Fruit fly (Drosophila melanogaster) whole organism, adult: ENCODE results near the gene SmydA-4.
A peak's percentile ranks its signal among the peaks of the same experiment; 100 is the strongest.

Experiments
- CG11617 ChIP-seq: fragments of 200-800 bp; sonication (Bioruptor generic); optimal IDR thresholded peaks from 2 replicates; lab custom pipeline; 2017; ENCODE audit warnings: mild to moderate bottlenecking, missing biosample characterization, missing genetic modification reagents, missing genetic modification characterization
- CG12768 ChIP-seq: fragments of 200-800 bp; sonication (Bioruptor generic); optimal IDR thresholded peaks from 2 replicates; lab custom pipeline; 2017; ENCODE audit warnings: missing biosample characterization, missing genetic modification characterization, mild to moderate bottlenecking, moderate library complexity, missing genetic modification reagents
- CG14711 ChIP-seq: fragments of 200-800 bp; sonication (Bioruptor generic); optimal IDR thresholded peaks from 2 replicates; lab custom pipeline; 2018; ENCODE audit warnings: missing biosample characterization, mild to moderate bottlenecking, missing genetic modification characterization, moderate library complexity
- CG1620 ChIP-seq: fragments of 200-800 bp; sonication (Bioruptor generic); optimal IDR thresholded peaks from 2 replicates; lab custom pipeline; 2016; ENCODE audit warnings: missing biosample characterization, missing genetic modification characterization
- CG33017 ChIP-seq: fragments of 200-800 bp; sonication (Bioruptor generic); optimal IDR thresholded peaks from 2 replicates; lab custom pipeline; 2018; ENCODE audit warnings: missing biosample characterization, mild to moderate bottlenecking, missing genetic modification characterization, moderate library complexity
- CG5204 ChIP-seq: fragments of 200-800 bp; sonication (Bioruptor generic); optimal IDR thresholded peaks from 2 replicates; lab custom pipeline; 2016; ENCODE audit warnings: missing biosample characterization, missing genetic modification characterization
- CG7045 ChIP-seq: fragments of 200-800 bp; sonication (Bioruptor generic); optimal IDR thresholded peaks from 2 replicates; lab custom pipeline; 2017; ENCODE audit warnings: missing biosample characterization, mild to moderate bottlenecking, missing genetic modification characterization
- CG7101 ChIP-seq: fragments of 200-800 bp; sonication (Bioruptor generic); optimal IDR thresholded peaks from 2 replicates; lab custom pipeline; 2018; ENCODE audit warnings: missing biosample characterization, mild to moderate bottlenecking, missing genetic modification characterization, moderate library complexity
- Clk ChIP-seq: fragments of 200-800 bp; sonication (Bioruptor generic); optimal IDR thresholded peaks from 2 replicates; lab custom pipeline; 2017; ENCODE audit warnings: missing biosample characterization, missing genetic modification characterization
- Crg-1 ChIP-seq: fragments of 200-800 bp; sonication (Bioruptor generic); optimal IDR thresholded peaks from 2 replicates; lab custom pipeline; 2016; ENCODE audit warnings: missing biosample characterization, missing genetic modification characterization
- Hr96 ChIP-seq: fragments of 200-800 bp; sonication (Bioruptor generic); optimal IDR thresholded peaks from 2 replicates; lab custom pipeline; 2016; ENCODE audit warnings: missing biosample characterization, missing genetic modification characterization
- Mnt ChIP-seq: fragments of 200-800 bp; sonication (Bioruptor generic); optimal IDR thresholded peaks from 2 replicates; lab custom pipeline; 2016; ENCODE audit warnings: missing biosample characterization, mild to moderate bottlenecking, missing genetic modification characterization
- bab1 ChIP-seq: fragments of 200-800 bp; sonication (Bioruptor generic); optimal IDR thresholded peaks from 3 replicates; lab custom pipeline; 2019; ENCODE audit warnings: missing biosample characterization, mild to moderate bottlenecking, missing genetic modification characterization, moderate library complexity
- cic ChIP-seq: fragments of 200-800 bp; sonication (Bioruptor generic); optimal IDR thresholded peaks from 2 replicates; lab custom pipeline; 2017; ENCODE audit warnings: missing biosample characterization, mild to moderate bottlenecking, missing genetic modification characterization, moderate library complexity
- cnc ChIP-seq, 2 experiments: fragments of >200 bp; optimal IDR thresholded peaks; 2 replicates each; lab custom pipeline; 2017
- kay ChIP-seq: fragments of 200-800 bp; sonication (Bioruptor generic); peaks from one replicate; lab custom pipeline; 2016; ENCODE audit warnings: missing biosample characterization, missing genetic modification characterization, borderline replicate concordance
- ovo ChIP-seq: fragments of 200-800 bp; sonication (Bioruptor generic); optimal IDR thresholded peaks from 2 replicates; lab custom pipeline; 2016; ENCODE audit warnings: missing biosample characterization, missing genetic modification characterization
- pad ChIP-seq: fragments of 200-800 bp; sonication (Bioruptor generic); optimal IDR thresholded peaks from 3 replicates; lab custom pipeline; 2017; ENCODE audit warnings: missing biosample characterization, missing genetic modification characterization, mild to moderate bottlenecking, moderate library complexity, missing genetic modification reagents
- tj ChIP-seq: fragments of 200-800 bp; sonication (Bioruptor generic); optimal IDR thresholded peaks from 3 replicates; lab custom pipeline; 2017; ENCODE audit warnings: missing biosample characterization, mild to moderate bottlenecking, missing genetic modification characterization, moderate library complexity
- toe ChIP-seq: fragments of 200-800 bp; sonication (Bioruptor generic); optimal IDR thresholded peaks from 2 replicates; lab custom pipeline; 2016; ENCODE audit warnings: missing biosample characterization, missing genetic modification characterization

SmydA-4 gene

dm6 chrX:11044456-11044855, at the start of gene SmydA-4:
Gene SmydA-4, plus strand, starts transcription at chrX:11044756.
- TF ChIP-seq Mnt (no peak), Crg-1 (GFP tag; lab: Kevin White, UChicago) (no peak), CG1620 (GFP tag; lab: Kevin White, UChicago) (no peak)

dm6 chrX:11039788-11040187, 4.8 kb upstream of the SmydA-4 start, which contains the start of gene vex:
Gene vex, minus strand, starts transcription at chrX:11039901.
- no peak for TF ChIP-seq CG12768 (GFP tag; lab: Kevin White, UChicago)
- no peak for TF ChIP-seq Clk (GFP tag; lab: Kevin White, UChicago)
- TF ChIP-seq kay (GFP tag; lab: Kevin White, UChicago) = no peak
- no peak for TF ChIP-seq pad
- no peak for TF ChIP-seq cnc (optimal IDR thresholded peaks at IDR 0.05; lab: Kevin White, UChicago)
- no peak for TF ChIP-seq toe
- no peak for TF ChIP-seq cic (GFP tag; lab: Kevin White, UChicago)
- TF ChIP-seq Mnt = no peak
- no peak for TF ChIP-seq bab1
- no peak for TF ChIP-seq CG1620 (GFP tag; lab: Kevin White, UChicago)

dm6 chrX:11053456-11053855, 8.9 kb downstream of the SmydA-4 start, which contains the start of gene CG1552:
Gene CG1552, minus strand, starts transcription at chrX:11053556.
- TF ChIP-seq tj (GFP tag; lab: Kevin White, UChicago) = no peak
- no peak for TF ChIP-seq CG12768 (GFP tag; lab: Kevin White, UChicago)
- TF ChIP-seq CG11617 (GFP tag; lab: Kevin White, UChicago) = no peak
- TF ChIP-seq toe = no peak
- TF ChIP-seq bab1 = no peak
- TF ChIP-seq kay (GFP tag; lab: Kevin White, UChicago) = no peak
- TF ChIP-seq Hr96 = no peak
- no peak for TF ChIP-seq Clk (GFP tag; lab: Kevin White, UChicago)

DNA sequence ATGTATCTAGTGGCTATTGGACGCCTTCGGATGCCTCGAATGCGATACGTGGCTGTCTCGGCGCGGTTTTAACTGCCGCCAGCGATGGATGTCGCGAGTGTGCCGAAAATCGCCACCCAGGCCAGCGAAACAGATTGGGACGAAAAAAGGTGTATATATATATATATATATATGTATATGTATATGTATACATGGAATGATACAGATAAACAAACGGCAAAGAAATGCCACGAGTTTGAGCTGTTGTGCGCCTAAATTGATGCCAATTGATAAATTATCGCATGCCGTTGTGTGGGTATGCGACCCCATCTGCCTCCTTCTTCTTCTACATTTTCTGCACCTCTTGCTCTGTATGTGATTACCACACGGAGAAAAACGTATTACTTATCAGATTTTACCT, 15.0 kb downstream of the SmydA-4 start, which contains the start of gene CG1545:
CG1545 (minus strand) TSS at position 101 of the 400 bp plus-strand sequence.
- no peak for TF ChIP-seq cic (GFP tag; lab: Kevin White, UChicago)
- TF ChIP-seq cnc (optimal IDR thresholded peaks at IDR 0.05; lab: Kevin White, UChicago) = no peak
- TF ChIP-seq CG33017 (tag; lab: Kevin White, UChicago) = no peak
- TF ChIP-seq Clk (GFP tag; lab: Kevin White, UChicago) = no peak
- no peak for TF ChIP-seq bab1
- no peak for TF ChIP-seq Crg-1 (GFP tag; lab: Kevin White, UChicago)
- TF ChIP-seq toe = no peak
- TF ChIP-seq ovo (GFP tag; lab: Kevin White, UChicago) = no peak
- TF ChIP-seq tj (GFP tag; lab: Kevin White, UChicago) = no peak
- TF ChIP-seq CG7045 (GFP tag; lab: Kevin White, UChicago) = no peak
- TF ChIP-seq CG1620 (GFP tag; lab: Kevin White, UChicago) = no peak
- TF ChIP-seq kay (GFP tag; lab: Kevin White, UChicago) = no peak
- no peak for TF ChIP-seq CG11617 (GFP tag; lab: Kevin White, UChicago)
- no peak for TF ChIP-seq pad
- TF ChIP-seq Hr96 = no peak
- TF ChIP-seq CG7101 (tag; lab: Kevin White, UChicago) = no peak
- no peak for TF ChIP-seq Mnt
- no peak for TF ChIP-seq CG5204 (GFP tag; lab: Kevin White, UChicago)

DNA sequence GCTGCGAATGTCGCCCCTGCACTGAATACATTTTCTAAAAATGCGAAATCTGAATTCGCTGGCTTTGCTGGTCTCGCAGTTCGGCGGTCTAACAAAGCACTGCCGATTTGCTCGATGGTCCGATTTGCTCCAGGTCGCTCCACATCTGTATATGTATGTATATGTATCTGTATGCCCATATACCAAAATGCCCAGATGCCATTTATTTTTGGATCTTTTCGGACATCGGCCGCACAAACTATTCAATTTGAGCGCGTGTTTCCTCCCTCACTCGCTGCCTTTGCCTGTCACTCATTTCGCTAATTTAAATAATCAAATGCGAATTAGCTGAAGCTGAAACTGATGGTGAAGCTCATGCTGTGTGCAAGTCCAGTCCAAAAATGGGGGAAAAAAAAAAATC, 18.5 kb downstream of the SmydA-4 start, which contains the start of gene CG1537:
CG1537 (minus strand) TSS at position 101 of the 400 bp plus-strand sequence.
- TF ChIP-seq CG7045 (GFP tag; lab: Kevin White, UChicago) = no peak
- no peak for TF ChIP-seq CG14711 (tag; lab: Kevin White, UChicago)
- TF ChIP-seq CG11617 (GFP tag; lab: Kevin White, UChicago) = no peak
- no peak for TF ChIP-seq CG12768 (GFP tag; lab: Kevin White, UChicago)
- no peak for TF ChIP-seq kay (GFP tag; lab: Kevin White, UChicago)
- no peak for TF ChIP-seq Mnt
- TF ChIP-seq CG5204 (GFP tag; lab: Kevin White, UChicago) = no peak
- TF ChIP-seq CG33017 (tag; lab: Kevin White, UChicago) = no peak
- TF ChIP-seq CG7101 (tag; lab: Kevin White, UChicago) = no peak
- TF ChIP-seq toe = no peak
- no peak for TF ChIP-seq ovo (GFP tag; lab: Kevin White, UChicago)

DNA sequence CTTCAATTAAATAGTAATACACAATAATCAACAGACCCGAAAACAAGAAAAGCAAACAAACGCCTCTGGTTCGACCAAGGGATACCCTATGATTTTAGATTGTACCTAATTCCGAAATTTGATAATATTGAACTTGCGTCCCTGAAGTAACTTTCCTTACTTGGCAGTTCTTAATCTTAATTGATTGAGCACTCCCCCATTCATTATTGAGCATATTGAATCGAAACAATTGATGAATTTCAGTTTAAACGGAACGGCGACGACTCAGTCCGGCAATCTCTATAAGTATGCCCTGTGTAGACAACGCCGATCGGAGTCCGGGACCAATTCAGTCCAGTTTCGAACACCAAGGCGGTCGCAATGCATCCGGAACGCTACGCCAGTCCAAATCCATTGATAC, 21.7 kb downstream of the SmydA-4 start, which contains the start of gene CG15203:
CG15203 (plus strand) TSS at position 301 of the 400 bp plus-strand sequence.
- TF ChIP-seq CG7045 (GFP tag; lab: Kevin White, UChicago) = no peak
- no peak for TF ChIP-seq Mnt
- TF ChIP-seq kay (GFP tag; lab: Kevin White, UChicago) = no peak
- TF ChIP-seq tj (GFP tag; lab: Kevin White, UChicago) = no peak
- no peak for TF ChIP-seq toe
- TF ChIP-seq Clk (GFP tag; lab: Kevin White, UChicago) = no peak
- TF ChIP-seq CG14711 (tag; lab: Kevin White, UChicago) = no peak
- no peak for TF ChIP-seq CG1620 (GFP tag; lab: Kevin White, UChicago)
- TF ChIP-seq bab1 = no peak
- no peak for TF ChIP-seq ovo (GFP tag; lab: Kevin White, UChicago)
- no peak for TF ChIP-seq pad
- TF ChIP-seq Crg-1 (GFP tag; lab: Kevin White, UChicago) = no peak
- TF ChIP-seq CG5204 (GFP tag; lab: Kevin White, UChicago) = no peak
- no peak for TF ChIP-seq CG7101 (tag; lab: Kevin White, UChicago)
- TF ChIP-seq CG33017 (tag; lab: Kevin White, UChicago) = no peak
- TF ChIP-seq CG12768 (GFP tag; lab: Kevin White, UChicago) = no peak
- no peak for TF ChIP-seq Hr96

dm6 chrX:11081242-11081641, 36.7 kb downstream of the SmydA-4 start:
- no peak for TF ChIP-seq ovo (GFP tag; lab: Kevin White, UChicago)
- TF ChIP-seq CG12768 (GFP tag; lab: Kevin White, UChicago) = peak; percentile 53
- TF ChIP-seq CG1620 (GFP tag; lab: Kevin White, UChicago) = no peak
- TF ChIP-seq CG5204 (GFP tag; lab: Kevin White, UChicago) = peak; percentile 6
- peak; percentile 56 for TF ChIP-seq CG7101 (tag; lab: Kevin White, UChicago)
- no peak for TF ChIP-seq Crg-1 (GFP tag; lab: Kevin White, UChicago)
- peak; percentile 50 for TF ChIP-seq CG14711 (tag; lab: Kevin White, UChicago)
- peak; percentile 28 for TF ChIP-seq pad
- TF ChIP-seq cic (GFP tag; lab: Kevin White, UChicago) = no peak
- peak; percentile 52 for TF ChIP-seq CG7045 (GFP tag; lab: Kevin White, UChicago)
- TF ChIP-seq Clk (GFP tag; lab: Kevin White, UChicago) = peak; percentile 14
- peak; percentile 9 for TF ChIP-seq CG11617 (GFP tag; lab: Kevin White, UChicago)
- peak; percentile 28 for TF ChIP-seq bab1
- no peak for TF ChIP-seq kay (GFP tag; lab: Kevin White, UChicago)
- TF ChIP-seq CG33017 (tag; lab: Kevin White, UChicago) = peak; percentile 61
- TF ChIP-seq Mnt = no peak
- TF ChIP-seq Hr96 = no peak
- TF ChIP-seq cnc (optimal IDR thresholded peaks at IDR 0.05; lab: Kevin White, UChicago) = no peak
- no peak for TF ChIP-seq tj (GFP tag; lab: Kevin White, UChicago)
- peak; percentile 35 for TF ChIP-seq toe
